Worm (Caenorhabditis elegans) whole organism, L1 larva: Measurements from ENCODE around the gene ZK688.4.

Experiments
- fkh-8 ChIP-seq: sonication (generic microtip); optimal IDR thresholded peaks from 2 replicates; lab custom pipeline; 2016; ENCODE audit warnings: mild to moderate bottlenecking, missing genetic modification characterization, missing compliant biosample characterization
- grh-1 ChIP-seq: fragments of 200-800 bp; sonication (Bioruptor generic); IDR thresholded peaks from 2 replicates; pipeline ENCODE4 v1.3.6; 2022; ENCODE audit warnings: missing genetic modification reagents, missing genetic modification characterization, missing compliant biosample characterization
- hlh-4 ChIP-seq: sonication (generic microtip); optimal IDR thresholded peaks from 2 replicates; lab custom pipeline; 2016; ENCODE audit warnings: mild to moderate bottlenecking, missing genetic modification characterization, missing compliant biosample characterization
- irx-1 ChIP-seq: sonication (generic microtip); optimal IDR thresholded peaks from 2 replicates; lab custom pipeline; 2016; ENCODE audit warnings: missing genetic modification characterization, missing compliant biosample characterization
- mdl-1 ChIP-seq, 2 experiments: fragments of 150-350 bp; optimal IDR thresholded peaks; 2 replicates each; lab custom pipeline; 2014 to 2017; ENCODE audit warnings: missing biosample characterization in 2 of 2, missing genetic modification characterization in 2 of 2, inconsistent platforms in 1 of 2
- pqm-1 ChIP-seq: sonication (generic microtip); optimal IDR thresholded peaks from 3 replicates; lab custom pipeline; 2017; ENCODE audit warnings: missing biosample characterization, missing genetic modification characterization
- vab-15 ChIP-seq: sonication (generic microtip); optimal IDR thresholded peaks from 2 replicates; lab custom pipeline; 2017; ENCODE audit warnings: missing genotype, mild to moderate bottlenecking, missing genetic modification characterization, missing compliant biosample characterization
- zag-1 ChIP-seq: fragments of 150-350 bp; optimal IDR thresholded peaks from 2 replicates; lab custom pipeline; 2014; ENCODE audit warnings: missing biosample characterization, missing genetic modification characterization

DNA sequence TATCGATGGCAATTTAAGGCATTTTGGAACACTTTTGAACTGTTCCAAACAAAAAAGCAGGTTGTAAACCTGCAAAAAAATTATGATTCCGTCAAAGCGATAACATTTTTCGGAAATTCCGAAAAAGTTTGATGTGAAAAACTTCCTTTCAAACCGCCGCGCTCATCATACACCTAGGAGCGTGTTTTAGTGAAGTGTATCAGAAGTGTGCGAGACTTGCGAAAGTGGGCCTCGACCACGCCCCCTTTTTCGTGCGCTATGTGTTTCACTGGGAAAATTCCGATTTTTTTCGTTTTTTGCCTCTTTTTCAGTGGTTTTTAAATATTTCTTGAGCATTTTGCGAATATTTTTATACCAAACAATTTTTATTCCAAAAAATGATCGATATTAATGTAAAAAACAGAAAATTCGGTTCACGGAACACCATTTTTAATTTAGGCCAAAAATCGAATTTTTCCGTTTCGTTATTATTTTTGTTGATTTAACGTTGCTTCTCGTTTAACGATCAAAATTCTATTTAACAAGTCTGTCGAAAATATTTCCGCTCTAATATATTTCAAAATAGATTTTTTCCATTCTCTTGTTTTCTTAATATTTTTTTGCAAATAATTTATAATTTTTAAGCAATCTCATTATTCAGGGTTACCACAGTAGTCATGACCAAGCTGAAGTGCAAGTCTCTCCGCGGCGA is 40.2 kb upstream of the ZK688.4 start, which contains the start of gene rpl-35:
- peak; percentile 99 for TF ChIP-seq irx-1 (tag; lab: Kevin White, UChicago)
- TF ChIP-seq grh-1 (GFP tag; lab: Robert Waterston, UW) = peak; percentile 100
- peak; percentile 100 for TF ChIP-seq fkh-8 (tag; lab: Kevin White, UChicago)
- TF ChIP-seq hlh-4 = peak; percentile 77
- peak; percentile 71 for TF ChIP-seq pqm-1 (tag; lab: Kevin White, UChicago)
- TF ChIP-seq zag-1 (tag; lab: Kevin White, UChicago) = peak; percentile 74
- TF ChIP-seq mdl-1 (tag; optimal IDR thresholded peaks at IDR 0.05; lab: Kevin White, UChicago) = peak; percentile 3 to 98
- TF ChIP-seq vab-15 (tag; lab: Kevin White, UChicago) = peak; percentile 98
